Fruit fly (Drosophila melanogaster) S2 (cell line): ENCODE results near the gene neur.

Source experiments
- CG8478 ChIP-seq: fragments of >200 bp; optimal IDR thresholded peaks from 2 replicates; lab custom pipeline; 2018
- CTCF ChIP-seq, 2 experiments: fragments of >200 bp; optimal IDR thresholded peaks; 2 replicates each; lab custom pipeline; 2018

DNA sequence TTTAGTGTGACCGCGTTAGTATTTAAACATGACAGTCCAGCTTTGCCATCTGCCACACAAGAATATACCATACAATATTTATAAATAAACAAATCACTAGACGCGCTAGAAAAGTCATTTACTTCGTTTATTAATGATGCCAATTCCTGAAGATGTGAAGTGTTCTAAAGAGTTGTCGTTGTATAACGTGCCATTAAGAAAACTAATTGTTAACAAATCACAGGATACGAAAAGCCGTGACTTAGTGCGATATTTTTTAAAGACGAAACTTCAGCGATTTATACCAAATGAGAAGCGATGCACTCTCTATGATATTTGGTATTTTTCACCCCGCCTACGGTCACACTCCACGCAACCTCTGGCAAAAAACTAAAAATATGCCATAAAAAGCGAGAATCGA is at the start of gene neur:
- TF ChIP-seq CTCF (optimal IDR thresholded peaks at IDR 0.05; lab: Kevin White, UChicago) (no peak), CG8478 (lab: Kevin White, UChicago) (no peak)
